Fruit fly (Drosophila melanogaster) whole organism: ENCODE data around the gene CG15754.

Experiments used
- CG8478 ChIP-seq: fragments of >200 bp; optimal IDR thresholded peaks from 2 replicates; lab custom pipeline; 2018; ENCODE audit warnings: inconsistent platforms
- Dll ChIP-seq: fragments of >200 bp; optimal IDR thresholded peaks from 2 replicates; lab custom pipeline; 2017
- EcR ChIP-seq, 2 experiments: fragments of >200 bp; optimal IDR thresholded peaks; 2 replicates each; lab custom pipeline; 2017; ENCODE audit warnings: missing biosample characterization in 2 of 2, missing genetic modification characterization in 2 of 2, missing genetic modification reagents in 2 of 2
- pan ChIP-seq: fragments of >200 bp; optimal IDR thresholded peaks from 2 replicates; lab custom pipeline; 2017
- psq ChIP-seq: fragments of >200 bp; optimal IDR thresholded peaks from 2 replicates; lab custom pipeline; 2017
- usp ChIP-seq: fragments of >200 bp; optimal IDR thresholded peaks from 2 replicates; lab custom pipeline; 2017; ENCODE audit warnings: missing biosample characterization, missing genetic modification characterization, mixed read lengths

DNA sequence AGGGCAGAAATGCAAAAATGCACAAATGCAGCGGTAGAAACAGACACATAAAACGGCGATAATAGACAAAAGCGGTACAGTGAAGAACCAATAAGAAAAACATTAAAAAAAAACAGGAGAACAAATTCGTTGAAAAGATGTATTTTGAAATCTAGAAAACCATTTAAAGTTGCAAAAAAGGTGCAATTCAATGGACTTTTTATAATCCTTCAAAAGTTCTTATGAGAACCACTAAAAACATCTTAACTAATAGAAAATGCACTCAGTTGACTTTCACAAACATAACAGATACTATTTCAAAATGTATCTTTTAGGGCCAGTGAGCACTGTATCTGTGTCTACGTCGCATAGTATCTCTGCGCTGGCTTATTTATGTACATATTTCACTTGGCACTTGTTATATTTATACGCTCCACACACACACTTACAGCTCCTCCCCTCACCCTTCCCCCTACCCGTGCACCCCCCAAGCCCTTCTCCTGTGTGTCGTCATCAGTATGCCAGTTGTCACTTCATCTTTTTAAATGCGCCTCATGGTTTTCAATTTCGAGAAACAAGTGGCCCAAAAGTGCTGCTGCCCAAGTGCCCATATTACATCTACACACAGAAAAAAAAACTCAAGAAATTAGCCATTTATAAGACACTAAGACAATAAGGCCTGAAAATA, 37.8 kb downstream of the CG15754 start:
- TF ChIP-seq Dll (lab: Kevin White, UChicago) (no peak), psq (no peak), pan (lab: Kevin White, UChicago) (no peak), EcR (GFP tag; optimal IDR thresholded peaks at IDR 0.05; lab: Kevin White, UChicago) (no peak), usp (GFP tag; lab: Kevin White, UChicago) (no peak), CG8478 (lab: Kevin White, UChicago) (no peak)
